Fruit fly (Drosophila melanogaster) whole organism, adult: ENCODE measurements around the gene CG45101.

Source experiments
- CG11617 ChIP-seq: fragments of 200-800 bp; sonication (Bioruptor generic); optimal IDR thresholded peaks from 2 replicates; lab custom pipeline; 2017; ENCODE audit warnings: mild to moderate bottlenecking, missing biosample characterization, missing genetic modification reagents, missing genetic modification characterization
- CG12768 ChIP-seq: fragments of 200-800 bp; sonication (Bioruptor generic); optimal IDR thresholded peaks from 2 replicates; lab custom pipeline; 2017; ENCODE audit warnings: missing biosample characterization, missing genetic modification characterization, mild to moderate bottlenecking, moderate library complexity, missing genetic modification reagents
- CG14711 ChIP-seq: fragments of 200-800 bp; sonication (Bioruptor generic); optimal IDR thresholded peaks from 2 replicates; lab custom pipeline; 2018; ENCODE audit warnings: missing biosample characterization, mild to moderate bottlenecking, missing genetic modification characterization, moderate library complexity
- CG1620 ChIP-seq: fragments of 200-800 bp; sonication (Bioruptor generic); optimal IDR thresholded peaks from 2 replicates; lab custom pipeline; 2016; ENCODE audit warnings: missing biosample characterization, missing genetic modification characterization
- CG33017 ChIP-seq: fragments of 200-800 bp; sonication (Bioruptor generic); optimal IDR thresholded peaks from 2 replicates; lab custom pipeline; 2018; ENCODE audit warnings: missing biosample characterization, mild to moderate bottlenecking, missing genetic modification characterization, moderate library complexity
- CG5204 ChIP-seq: fragments of 200-800 bp; sonication (Bioruptor generic); optimal IDR thresholded peaks from 2 replicates; lab custom pipeline; 2016; ENCODE audit warnings: missing biosample characterization, missing genetic modification characterization
- CG7045 ChIP-seq: fragments of 200-800 bp; sonication (Bioruptor generic); optimal IDR thresholded peaks from 2 replicates; lab custom pipeline; 2017; ENCODE audit warnings: missing biosample characterization, mild to moderate bottlenecking, missing genetic modification characterization
- CG7101 ChIP-seq: fragments of 200-800 bp; sonication (Bioruptor generic); optimal IDR thresholded peaks from 2 replicates; lab custom pipeline; 2018; ENCODE audit warnings: missing biosample characterization, mild to moderate bottlenecking, missing genetic modification characterization, moderate library complexity
- Clk ChIP-seq: fragments of 200-800 bp; sonication (Bioruptor generic); optimal IDR thresholded peaks from 2 replicates; lab custom pipeline; 2017; ENCODE audit warnings: missing biosample characterization, missing genetic modification characterization
- Crg-1 ChIP-seq: fragments of 200-800 bp; sonication (Bioruptor generic); optimal IDR thresholded peaks from 2 replicates; lab custom pipeline; 2016; ENCODE audit warnings: missing biosample characterization, missing genetic modification characterization
- Hr96 ChIP-seq: fragments of 200-800 bp; sonication (Bioruptor generic); optimal IDR thresholded peaks from 2 replicates; lab custom pipeline; 2016; ENCODE audit warnings: missing biosample characterization, missing genetic modification characterization
- Mnt ChIP-seq: fragments of 200-800 bp; sonication (Bioruptor generic); optimal IDR thresholded peaks from 2 replicates; lab custom pipeline; 2016; ENCODE audit warnings: missing biosample characterization, mild to moderate bottlenecking, missing genetic modification characterization
- bab1 ChIP-seq: fragments of 200-800 bp; sonication (Bioruptor generic); optimal IDR thresholded peaks from 3 replicates; lab custom pipeline; 2019; ENCODE audit warnings: missing biosample characterization, mild to moderate bottlenecking, missing genetic modification characterization, moderate library complexity
- cic ChIP-seq: fragments of 200-800 bp; sonication (Bioruptor generic); optimal IDR thresholded peaks from 2 replicates; lab custom pipeline; 2017; ENCODE audit warnings: missing biosample characterization, mild to moderate bottlenecking, missing genetic modification characterization, moderate library complexity
- cnc ChIP-seq, 2 experiments: fragments of >200 bp; optimal IDR thresholded peaks; 2 replicates each; lab custom pipeline; 2017
- kay ChIP-seq: fragments of 200-800 bp; sonication (Bioruptor generic); peaks from one replicate; lab custom pipeline; 2016; ENCODE audit warnings: missing biosample characterization, missing genetic modification characterization, borderline replicate concordance
- ovo ChIP-seq: fragments of 200-800 bp; sonication (Bioruptor generic); optimal IDR thresholded peaks from 2 replicates; lab custom pipeline; 2016; ENCODE audit warnings: missing biosample characterization, missing genetic modification characterization
- pad ChIP-seq: fragments of 200-800 bp; sonication (Bioruptor generic); optimal IDR thresholded peaks from 3 replicates; lab custom pipeline; 2017; ENCODE audit warnings: missing biosample characterization, missing genetic modification characterization, mild to moderate bottlenecking, moderate library complexity, missing genetic modification reagents
- tj ChIP-seq: fragments of 200-800 bp; sonication (Bioruptor generic); optimal IDR thresholded peaks from 3 replicates; lab custom pipeline; 2017; ENCODE audit warnings: missing biosample characterization, mild to moderate bottlenecking, missing genetic modification characterization, moderate library complexity
- toe ChIP-seq: fragments of 200-800 bp; sonication (Bioruptor generic); optimal IDR thresholded peaks from 2 replicates; lab custom pipeline; 2016; ENCODE audit warnings: missing biosample characterization, missing genetic modification characterization

Gene CG45101

DNA sequence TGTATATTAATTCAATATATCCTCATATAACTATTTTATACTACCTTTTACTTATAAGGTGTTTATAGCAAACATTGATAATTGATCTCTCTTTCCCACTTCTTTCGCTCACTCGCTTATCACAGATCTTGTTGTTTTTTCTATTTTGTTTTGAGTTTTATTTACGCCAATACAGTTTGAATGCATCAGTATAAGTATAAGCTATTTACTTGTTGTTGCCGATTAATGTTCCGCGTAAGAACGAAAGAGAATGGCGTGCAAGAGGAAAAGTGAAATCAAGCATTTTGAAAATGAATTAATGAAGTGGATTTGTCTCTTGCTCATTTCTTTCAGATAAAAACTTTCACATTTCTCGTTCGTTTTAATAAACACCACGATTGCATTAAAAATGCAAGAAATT lies 18.8 kb downstream of the CG45101 start:
- no peak for TF ChIP-seq Crg-1 (GFP tag; lab: Kevin White, UChicago)
- peak; percentile 48 for TF ChIP-seq tj (GFP tag; lab: Kevin White, UChicago)
- TF ChIP-seq kay (GFP tag; lab: Kevin White, UChicago), result peak; percentile 96
- no peak for TF ChIP-seq CG33017 (tag; lab: Kevin White, UChicago)
- TF ChIP-seq cic (GFP tag; lab: Kevin White, UChicago), result peak; percentile 77
- no peak for TF ChIP-seq CG5204 (GFP tag; lab: Kevin White, UChicago)
- no peak for TF ChIP-seq CG7101 (tag; lab: Kevin White, UChicago)
- no peak for TF ChIP-seq ovo (GFP tag; lab: Kevin White, UChicago)
- no peak for TF ChIP-seq CG1620 (GFP tag; lab: Kevin White, UChicago)
- no peak for TF ChIP-seq bab1 (GFP tag; lab: Kevin White, UChicago)

DNA sequence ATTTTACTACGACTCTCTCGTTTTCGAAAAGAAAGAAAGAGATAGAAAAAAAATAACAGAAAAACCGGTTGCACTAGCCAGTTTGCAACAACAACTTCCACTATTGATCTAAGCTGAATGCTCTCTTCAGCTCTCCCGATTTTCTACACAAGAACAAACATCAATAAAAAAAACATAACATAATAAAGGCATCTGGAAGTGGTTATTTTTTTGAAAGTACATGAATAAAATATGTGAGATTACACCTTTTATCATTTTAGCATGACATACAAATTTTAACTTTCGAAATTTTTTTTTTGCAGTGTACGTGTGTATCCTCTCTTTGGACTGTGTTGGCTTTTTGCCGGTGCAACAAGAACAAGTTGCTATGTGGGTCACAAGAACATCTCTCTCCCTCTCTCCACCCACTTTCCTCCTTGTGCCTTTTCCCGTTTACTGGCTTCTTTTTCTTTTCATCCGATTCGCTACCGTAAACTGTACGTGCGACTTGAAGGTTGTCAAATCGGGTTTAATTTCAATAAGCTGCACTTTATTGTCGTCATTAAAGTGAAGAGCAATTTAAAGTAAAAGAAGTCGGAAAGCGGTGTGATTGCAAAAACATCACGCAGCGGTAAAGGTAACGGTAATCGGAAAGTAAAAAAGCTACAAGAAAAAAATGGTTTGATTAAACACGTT lies 19.9 kb downstream of the CG45101 start:
- TF ChIP-seq toe (no peak), CG7045 (GFP tag; lab: Kevin White, UChicago) (peak; percentile 94), Crg-1 (GFP tag; lab: Kevin White, UChicago) (peak; percentile 93), cnc (optimal IDR thresholded peaks at IDR 0.05; lab: Kevin White, UChicago) (no peak), CG12768 (peak; percentile 97), CG33017 (tag; lab: Kevin White, UChicago) (peak; percentile 96), tj (GFP tag; lab: Kevin White, UChicago) (peak; percentile 79), pad (peak; percentile 85), CG1620 (GFP tag; lab: Kevin White, UChicago) (peak; percentile 93), CG14711 (tag; lab: Kevin White, UChicago) (peak; percentile 93), CG5204 (GFP tag; lab: Kevin White, UChicago) (no peak), cic (GFP tag; lab: Kevin White, UChicago) (peak; percentile 82), bab1 (GFP tag; lab: Kevin White, UChicago) (peak; percentile 96), Mnt (GFP tag; lab: Kevin White, UChicago) (peak; percentile 65), ovo (GFP tag; lab: Kevin White, UChicago) (no peak), CG7101 (tag; lab: Kevin White, UChicago) (peak; percentile 94), Clk (peak; percentile 88), CG11617 (GFP tag; lab: Kevin White, UChicago) (peak; percentile 95), kay (GFP tag; lab: Kevin White, UChicago) (peak; percentile 86)

DNA sequence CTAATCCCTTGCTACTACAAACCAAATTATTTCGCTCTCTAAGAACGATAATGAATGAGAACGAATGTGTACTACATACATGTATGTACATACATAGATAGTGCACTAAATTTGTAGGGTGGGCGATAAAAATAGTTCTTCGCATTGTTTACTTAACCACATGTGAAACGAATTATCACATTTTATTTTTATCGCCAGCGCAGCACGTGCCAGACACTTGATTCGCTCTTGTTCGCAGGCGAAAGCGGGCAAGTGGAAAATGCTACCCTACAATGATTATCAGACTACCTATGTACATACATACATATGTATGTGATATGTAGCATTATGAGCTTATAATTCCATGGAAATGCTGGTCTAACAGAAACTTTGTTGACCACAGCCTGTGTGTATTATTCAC lies 21.0 kb downstream of the CG45101 start:
- TF ChIP-seq Crg-1 (GFP tag; lab: Kevin White, UChicago) (no peak), cic (GFP tag; lab: Kevin White, UChicago) (peak; percentile 26), kay (GFP tag; lab: Kevin White, UChicago) (no peak), Mnt (GFP tag; lab: Kevin White, UChicago) (peak; percentile 73), ovo (GFP tag; lab: Kevin White, UChicago) (no peak), CG1620 (GFP tag; lab: Kevin White, UChicago) (no peak), CG14711 (tag; lab: Kevin White, UChicago) (peak; percentile 7), CG7045 (GFP tag; lab: Kevin White, UChicago) (no peak)

DNA sequence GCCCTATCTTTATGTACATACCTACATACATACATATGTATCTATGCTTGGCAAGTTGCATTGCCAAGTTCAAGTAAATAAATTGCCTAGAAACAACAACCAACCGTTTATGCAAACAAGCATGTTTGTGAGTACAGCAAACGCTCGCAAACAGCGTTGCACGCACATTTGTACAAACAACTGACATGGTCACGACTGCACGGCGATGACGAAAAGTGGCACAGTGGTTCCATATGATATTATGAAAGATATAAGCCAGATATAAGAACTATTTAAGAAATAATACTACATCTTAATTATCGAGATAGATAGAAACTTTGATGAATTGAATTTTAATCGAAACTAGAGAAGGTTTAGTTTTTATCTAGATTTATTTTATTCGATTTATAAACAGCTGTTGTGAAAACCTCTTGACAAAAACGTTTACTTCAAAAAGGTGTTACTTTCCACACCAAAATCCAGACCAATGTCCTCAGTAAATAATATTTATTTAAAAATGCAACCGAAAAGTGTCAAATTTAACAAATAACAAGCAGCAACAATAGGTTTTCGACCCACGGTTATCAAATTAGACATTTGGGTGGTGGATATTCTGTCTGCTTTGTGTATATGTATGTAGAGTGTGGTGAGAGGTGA lies 25.1 kb downstream of the CG45101 start:
- TF ChIP-seq ovo (GFP tag; lab: Kevin White, UChicago) (no peak), bab1 (GFP tag; lab: Kevin White, UChicago) (peak; percentile 59), CG11617 (GFP tag; lab: Kevin White, UChicago) (peak; percentile 77), tj (GFP tag; lab: Kevin White, UChicago) (peak; percentile 63), Crg-1 (GFP tag; lab: Kevin White, UChicago) (no peak), Mnt (GFP tag; lab: Kevin White, UChicago) (no peak), pad (peak; percentile 15), CG14711 (tag; lab: Kevin White, UChicago) (peak; percentile 29), CG7101 (tag; lab: Kevin White, UChicago) (peak; percentile 47), CG7045 (GFP tag; lab: Kevin White, UChicago) (peak; percentile 39), toe (no peak), CG33017 (tag; lab: Kevin White, UChicago) (peak; percentile 48), kay (GFP tag; lab: Kevin White, UChicago) (peak; percentile 86), cnc (optimal IDR thresholded peaks at IDR 0.05; lab: Kevin White, UChicago) (no peak), CG5204 (GFP tag; lab: Kevin White, UChicago) (peak; percentile 50)

DNA sequence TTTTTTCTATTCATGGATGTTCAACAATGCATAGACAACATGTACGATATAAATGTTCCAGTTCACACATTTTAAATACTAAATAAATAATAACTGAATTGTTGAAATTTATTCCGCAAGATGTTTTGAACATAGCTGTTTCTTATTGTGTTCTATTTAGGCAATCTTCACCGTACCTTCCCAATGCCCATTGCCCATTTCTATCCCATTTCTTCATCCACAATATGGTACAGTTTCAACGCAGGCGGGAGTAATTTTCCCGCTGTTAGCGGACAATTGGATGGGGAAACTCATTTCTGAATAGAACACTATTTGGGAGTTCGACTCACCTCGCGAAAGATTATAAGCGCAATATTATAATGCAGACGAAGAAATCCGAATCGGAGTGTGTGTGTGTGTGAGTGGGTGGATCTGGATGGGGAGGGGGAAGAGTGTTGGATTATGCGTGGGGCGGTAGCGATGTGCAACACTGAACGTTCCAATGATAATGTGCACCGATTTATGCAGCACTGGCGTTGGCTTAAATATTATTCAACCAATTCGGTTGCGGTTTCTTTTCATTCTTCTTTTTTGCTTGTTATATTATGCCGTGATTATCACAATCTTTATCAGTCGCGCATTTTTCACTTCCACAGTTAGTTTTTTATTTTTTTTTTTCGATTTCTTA lies 27.3 kb downstream of the CG45101 start:
- peak; percentile 50 for TF ChIP-seq CG33017 (tag; lab: Kevin White, UChicago)
- TF ChIP-seq kay (GFP tag; lab: Kevin White, UChicago), result peak; percentile 6
- peak; percentile 53 for TF ChIP-seq Clk
- TF ChIP-seq Crg-1 (GFP tag; lab: Kevin White, UChicago), result peak; percentile 90
- TF ChIP-seq bab1 (GFP tag; lab: Kevin White, UChicago), result no peak
- TF ChIP-seq toe, result peak; percentile 75
- peak; percentile 70 for TF ChIP-seq Mnt (GFP tag; lab: Kevin White, UChicago)
- TF ChIP-seq CG11617 (GFP tag; lab: Kevin White, UChicago), result peak; percentile 63
- peak; percentile 7 for TF ChIP-seq ovo (GFP tag; lab: Kevin White, UChicago)
- peak; percentile 82 for TF ChIP-seq CG12768
- no peak for TF ChIP-seq cnc (optimal IDR thresholded peaks at IDR 0.05; lab: Kevin White, UChicago)
- TF ChIP-seq Hr96 (GFP tag; lab: Kevin White, UChicago), result peak; percentile 81
- peak; percentile 76 for TF ChIP-seq pad
- TF ChIP-seq CG7101 (tag; lab: Kevin White, UChicago), result peak; percentile 78
- TF ChIP-seq CG5204 (GFP tag; lab: Kevin White, UChicago), result peak; percentile 24
- peak; percentile 82 for TF ChIP-seq cic (GFP tag; lab: Kevin White, UChicago)
- peak; percentile 51 for TF ChIP-seq tj (GFP tag; lab: Kevin White, UChicago)
- peak; percentile 56 for TF ChIP-seq CG7045 (GFP tag; lab: Kevin White, UChicago)
- peak; percentile 54 for TF ChIP-seq CG14711 (tag; lab: Kevin White, UChicago)
- TF ChIP-seq CG1620 (GFP tag; lab: Kevin White, UChicago), result peak; percentile 79
